Fruit fly (Drosophila melanogaster) whole organism, prepupa: ENCODE results near the gene Cnep1r2.

ENCODE experiments used
- Blimp-1 ChIP-seq: fragments of 200-800 bp; sonication (Bioruptor generic); optimal IDR thresholded peaks from 3 replicates; lab custom pipeline; 2017; ENCODE audit warnings: missing biosample characterization, missing genetic modification characterization, mild to moderate bottlenecking, moderate library complexity, missing genetic modification reagents
- CG10631 ChIP-seq: fragments of 200-800 bp; sonication (Bioruptor generic); optimal IDR thresholded peaks from 2 replicates; lab custom pipeline; 2016; ENCODE audit warnings: missing biosample characterization, missing genetic modification characterization
- CG10669 ChIP-seq: fragments of 200-800 bp; sonication (Bioruptor generic); optimal IDR thresholded peaks from 3 replicates; lab custom pipeline; 2018; ENCODE audit warnings: missing biosample characterization, mild to moderate bottlenecking, missing genetic modification characterization, moderate library complexity
- CG11294 ChIP-seq: fragments of 200-800 bp; sonication (Bioruptor generic); IDR thresholded peaks from 2 replicates; pipeline ENCODE4 v1.3.6; 2022; ENCODE audit warnings: missing biosample characterization, missing genetic modification characterization
- CG11762 ChIP-seq: fragments of 200-800 bp; sonication (Bioruptor generic); optimal IDR thresholded peaks from 3 replicates; lab custom pipeline; 2016; ENCODE audit warnings: missing biosample characterization, missing genetic modification characterization; ENCODE audit not compliant: insufficient read depth
- CG11902 ChIP-seq: fragments of 200-800 bp; sonication (Bioruptor generic); optimal IDR thresholded peaks from 3 replicates; lab custom pipeline; 2016; ENCODE audit warnings: missing biosample characterization, missing genetic modification characterization
- CG15336 ChIP-seq: fragments of 200-800 bp; sonication (Bioruptor generic); IDR thresholded peaks from 2 replicates; pipeline ENCODE4 v1.3.6; 2022; ENCODE audit warnings: missing biosample characterization, missing genetic modification characterization
- CG1621 ChIP-seq: fragments of 200-800 bp; sonication (Bioruptor generic); optimal IDR thresholded peaks from 3 replicates; lab custom pipeline; 2018; ENCODE audit warnings: missing biosample characterization, mild to moderate bottlenecking, missing genetic modification characterization
- CG16779 ChIP-seq: fragments of 200-800 bp; sonication (Bioruptor generic); optimal IDR thresholded peaks from 3 replicates; lab custom pipeline; 2017; ENCODE audit warnings: missing biosample characterization, mild to moderate bottlenecking, missing genetic modification characterization
- CG31627 ChIP-seq: fragments of 200-800 bp; sonication (Bioruptor generic); optimal IDR thresholded peaks from 3 replicates; lab custom pipeline; 2016; ENCODE audit warnings: missing biosample characterization, missing genetic modification characterization
- CG32006 ChIP-seq: fragments of 200-800 bp; sonication (Bioruptor generic); optimal IDR thresholded peaks from 3 replicates; lab custom pipeline; 2017; ENCODE audit warnings: missing biosample characterization, mild to moderate bottlenecking, missing genetic modification characterization
- CG34406 ChIP-seq: fragments of 200-800 bp; sonication (Bioruptor generic); optimal IDR thresholded peaks from 3 replicates; lab custom pipeline; 2016; ENCODE audit warnings: missing biosample characterization, missing genetic modification characterization
- CG3919 ChIP-seq: fragments of 200-800 bp; sonication (Bioruptor generic); optimal IDR thresholded peaks from 3 replicates; lab custom pipeline; 2016; ENCODE audit warnings: missing biosample characterization, missing genetic modification characterization
- CG4318 ChIP-seq: fragments of 200-800 bp; sonication (Bioruptor generic); optimal IDR thresholded peaks from 3 replicates; lab custom pipeline; 2017; ENCODE audit warnings: missing biosample characterization, mild to moderate bottlenecking, missing genetic modification characterization
- CG6163 ChIP-seq: fragments of 200-800 bp; sonication (Bioruptor generic); IDR thresholded peaks from 3 replicates; pipeline ENCODE4 v1.3.6; 2022; ENCODE audit warnings: missing biosample characterization, missing genetic modification characterization
- CG6276 ChIP-seq: fragments of 200-800 bp; sonication (Bioruptor generic); optimal IDR thresholded peaks from 2 replicates; lab custom pipeline; 2017; ENCODE audit warnings: missing biosample characterization, mild to moderate bottlenecking, missing genetic modification characterization
- CG6792 ChIP-seq: fragments of 200-800 bp; sonication (Bioruptor generic); optimal IDR thresholded peaks from 3 replicates; lab custom pipeline; 2016; ENCODE audit warnings: missing biosample characterization, missing genetic modification characterization
- CG6808 ChIP-seq: fragments of 200-800 bp; sonication (Bioruptor generic); optimal IDR thresholded peaks from 3 replicates; lab custom pipeline; 2017; ENCODE audit warnings: missing biosample characterization, missing genetic modification characterization, mild to moderate bottlenecking, moderate library complexity, missing genetic modification reagents
- CG7368 ChIP-seq: fragments of 200-800 bp; sonication (Bioruptor generic); optimal IDR thresholded peaks from 3 replicates; lab custom pipeline; 2016; ENCODE audit warnings: missing biosample characterization, missing genetic modification characterization
- CG8119 ChIP-seq: fragments of 200-800 bp; sonication (Bioruptor generic); IDR thresholded peaks from 3 replicates; pipeline ENCODE4 v1.3.6; 2022; ENCODE audit warnings: missing biosample characterization, missing genetic modification characterization
- CG8319 ChIP-seq: fragments of 200-800 bp; sonication (Bioruptor generic); optimal IDR thresholded peaks from 3 replicates; lab custom pipeline; 2016; ENCODE audit warnings: missing biosample characterization, missing genetic modification characterization
- CG8632 ChIP-seq: fragments of 200-800 bp; sonication (Bioruptor generic); optimal IDR thresholded peaks from 3 replicates; lab custom pipeline; 2016; ENCODE audit warnings: missing biosample characterization, missing genetic modification characterization
- CG9139 ChIP-seq: fragments of 200-800 bp; sonication (Bioruptor generic); optimal IDR thresholded peaks from 3 replicates; lab custom pipeline; 2017; ENCODE audit warnings: missing biosample characterization, mild to moderate bottlenecking, missing genetic modification characterization
- Eip75B ChIP-seq: fragments of 200-800 bp; sonication (Bioruptor generic); optimal IDR thresholded peaks from 3 replicates; lab custom pipeline; 2016; ENCODE audit warnings: missing biosample characterization, missing genetic modification characterization
- Eip78C ChIP-seq: fragments of 200-800 bp; sonication (Bioruptor generic); peaks from one replicate; lab custom pipeline; 2016; ENCODE audit warnings: missing biosample characterization, missing genetic modification characterization
- Eip93F ChIP-seq: fragments of 200-800 bp; sonication (Bioruptor generic); optimal IDR thresholded peaks from 2 replicates; lab custom pipeline; 2016; ENCODE audit warnings: missing biosample characterization, mild to moderate bottlenecking, missing genetic modification characterization
- Ets21C ChIP-seq: fragments of 200-800 bp; sonication (Bioruptor generic); optimal IDR thresholded peaks from 3 replicates; lab custom pipeline; 2016; ENCODE audit warnings: missing biosample characterization, missing genetic modification characterization
- Ets96B ChIP-seq: fragments of 200-800 bp; optimal IDR thresholded peaks from 2 replicates; lab custom pipeline; 2019; ENCODE audit warnings: missing biosample characterization, mild to moderate bottlenecking, missing genetic modification characterization, moderate library complexity
- Gug ChIP-seq: fragments of 200-800 bp; sonication (Bioruptor generic); IDR thresholded peaks from 2 replicates; pipeline ENCODE4 v1.3.6; 2022; ENCODE audit warnings: missing biosample characterization, missing genetic modification characterization
- Hr39 ChIP-seq: fragments of 200-800 bp; sonication (Bioruptor generic); optimal IDR thresholded peaks from 2 replicates; lab custom pipeline; 2016; ENCODE audit warnings: missing biosample characterization, missing genetic modification characterization
- Hr4 ChIP-seq: fragments of 200-800 bp; sonication (Bioruptor generic); optimal IDR thresholded peaks from 3 replicates; lab custom pipeline; 2016; ENCODE audit warnings: missing biosample characterization, missing genetic modification characterization
- Lpt ChIP-seq: fragments of 200-800 bp; sonication (Bioruptor generic); optimal IDR thresholded peaks from 3 replicates; lab custom pipeline; 2016; ENCODE audit warnings: missing biosample characterization, missing genetic modification characterization
- Met ChIP-seq: fragments of 200-800 bp; sonication (Bioruptor generic); optimal IDR thresholded peaks from 3 replicates; lab custom pipeline; 2016; ENCODE audit warnings: missing biosample characterization, missing genetic modification characterization
- Smox ChIP-seq: fragments of 200-800 bp; sonication (Bioruptor generic); optimal IDR thresholded peaks from 3 replicates; lab custom pipeline; 2016; ENCODE audit warnings: missing biosample characterization, missing genetic modification characterization
- Sox102F ChIP-seq: fragments of 200-800 bp; sonication (Bioruptor generic); optimal IDR thresholded peaks from 2 replicates; lab custom pipeline; 2016; ENCODE audit warnings: missing biosample characterization, mild to moderate bottlenecking, missing genetic modification characterization
- Sox15 ChIP-seq: fragments of 200-800 bp; sonication (Bioruptor generic); optimal IDR thresholded peaks from 3 replicates; lab custom pipeline; 2016; ENCODE audit warnings: missing biosample characterization, missing genetic modification characterization
- acj6 ChIP-seq: fragments of 200-800 bp; sonication (Bioruptor generic); optimal IDR thresholded peaks from 3 replicates; lab custom pipeline; 2016; ENCODE audit warnings: missing biosample characterization, missing genetic modification characterization
- cyc ChIP-seq: fragments of 200-800 bp; sonication (Bioruptor generic); optimal IDR thresholded peaks from 3 replicates; lab custom pipeline; 2016; ENCODE audit warnings: missing biosample characterization, missing genetic modification characterization
- dac ChIP-seq: fragments of 200-800 bp; sonication (Bioruptor generic); optimal IDR thresholded peaks from 2 replicates; lab custom pipeline; 2017; ENCODE audit warnings: missing biosample characterization, mild to moderate bottlenecking, missing genetic modification characterization
- eg ChIP-seq: fragments of 200-800 bp; sonication (Bioruptor generic); IDR thresholded peaks from 3 replicates; pipeline ENCODE4 v1.3.6; 2022; ENCODE audit warnings: missing biosample characterization, missing genetic modification characterization
- esn ChIP-seq: fragments of 200-800 bp; sonication (Bioruptor generic); optimal IDR thresholded peaks from 2 replicates; lab custom pipeline; 2016; ENCODE audit warnings: missing biosample characterization, mild to moderate bottlenecking, missing genetic modification characterization, moderate library complexity
- fkh ChIP-seq: fragments of 200-800 bp; sonication (Bioruptor generic); optimal IDR thresholded peaks from 3 replicates; lab custom pipeline; 2017; ENCODE audit warnings: missing biosample characterization, mild to moderate bottlenecking, missing genetic modification characterization, moderate library complexity
- net ChIP-seq: fragments of 200-800 bp; sonication (Bioruptor generic); optimal IDR thresholded peaks from 3 replicates; lab custom pipeline; 2016; ENCODE audit warnings: missing biosample characterization, missing genetic modification characterization
- pdm3 ChIP-seq: fragments of 200-800 bp; sonication (Bioruptor generic); optimal IDR thresholded peaks from 3 replicates; lab custom pipeline; 2016; ENCODE audit warnings: missing biosample characterization, missing genetic modification characterization
- spab ChIP-seq: fragments of 200-800 bp; sonication (Bioruptor generic); optimal IDR thresholded peaks from 2 replicates; lab custom pipeline; 2017; ENCODE audit warnings: missing biosample characterization, mild to moderate bottlenecking, missing genetic modification characterization, missing genetic modification reagents
- ss ChIP-seq, 2 experiments: fragments of 200-800 bp; sonication (Bioruptor generic); optimal IDR thresholded peaks; 2 replicates in 1 of 2; 3 replicates in 1 of 2; lab custom pipeline; 2017 to 2018; ENCODE audit warnings: mild to moderate bottlenecking in 2 of 2, missing biosample characterization in 2 of 2, missing genetic modification characterization in 2 of 2, moderate library complexity in 1 of 2
- svp ChIP-seq: fragments of 200-800 bp; sonication (Bioruptor generic); peaks from one replicate; lab custom pipeline; 2016; ENCODE audit warnings: missing biosample characterization, missing genetic modification characterization
- topi ChIP-seq: fragments of 200-800 bp; sonication (Bioruptor generic); optimal IDR thresholded peaks from 3 replicates; lab custom pipeline; 2016; ENCODE audit warnings: missing biosample characterization, missing genetic modification characterization
- vri ChIP-seq: fragments of 200-800 bp; sonication (Bioruptor generic); optimal IDR thresholded peaks from 3 replicates; lab custom pipeline; 2016; ENCODE audit warnings: missing biosample characterization, mild to moderate bottlenecking, missing genetic modification characterization

Gene Cnep1r2

DNA sequence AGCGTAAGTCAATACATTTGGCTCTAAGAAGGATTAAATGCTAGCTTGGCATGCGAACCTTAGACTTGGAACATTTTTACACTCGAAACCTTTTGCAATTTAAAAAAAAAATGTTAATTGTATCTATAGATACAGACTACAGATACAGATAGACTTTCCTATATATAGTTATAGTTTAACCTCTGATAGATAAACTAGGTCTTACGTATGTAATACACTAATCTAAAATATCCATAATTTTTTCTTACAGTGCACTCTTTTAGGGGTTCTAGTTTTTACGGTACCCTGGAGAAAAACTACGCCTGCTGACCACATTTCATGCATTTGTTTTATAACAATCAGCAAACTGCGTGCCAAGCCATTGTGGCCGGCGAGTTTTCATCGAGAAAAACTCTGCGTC is 9.2 kb downstream of the Cnep1r2 start:
- TF ChIP-seq net (GFP tag; lab: Kevin White, UChicago) (no peak), Eip78C (GFP tag; lab: Kevin White, UChicago) (peak; percentile 27), eg (GFP tag; lab: Robert Waterston, UW) (0 out of 3 replicates have a peak, but pooled peaks have one; percentile 14), Sox15 (GFP tag; lab: Kevin White, UChicago) (no peak), CG8119 (GFP tag; lab: Robert Waterston, UW) (peak; percentile 58; the same call in 2 of the 3 replicates), CG32006 (GFP tag; lab: Kevin White, UChicago) (peak; percentile 14), CG15336 (GFP tag; lab: Robert Waterston, UW) (peak; percentile 54)

DNA sequence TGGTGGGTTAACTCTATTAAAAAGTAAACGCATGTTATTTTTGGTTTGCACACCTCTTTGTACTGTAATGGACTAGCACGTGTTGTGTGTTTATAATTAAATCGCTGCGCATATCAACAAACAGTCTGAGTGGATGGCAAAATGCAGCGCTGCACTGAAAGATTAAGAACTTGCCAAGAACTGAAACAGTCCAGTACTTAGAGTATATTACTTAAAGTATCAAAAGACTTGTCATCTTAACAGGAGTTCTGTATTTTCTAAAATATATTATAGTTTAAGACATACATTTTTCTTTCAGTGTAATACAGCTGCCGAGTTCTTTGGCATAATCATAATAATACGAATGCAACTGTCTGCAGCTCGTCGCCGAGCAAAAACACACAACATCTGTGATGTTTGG is 10.5 kb downstream of the Cnep1r2 start:
- no peak for TF ChIP-seq Eip93F
- TF ChIP-seq CG10631 (GFP tag; lab: Kevin White, UChicago): peak; percentile 9
- TF ChIP-seq ss (GFP tag; optimal IDR thresholded peaks at IDR 0.05; lab: Kevin White, UChicago): peak in 1 of 2 experiments; percentile 11
- TF ChIP-seq esn (GFP tag; lab: Kevin White, UChicago): no peak
- TF ChIP-seq dac: no peak
- TF ChIP-seq CG34406 (GFP tag; lab: Kevin White, UChicago): no peak
- peak; percentile 32 for TF ChIP-seq topi (GFP tag; lab: Kevin White, UChicago)
- no peak for TF ChIP-seq vri (GFP tag; lab: Kevin White, UChicago)
- peak; percentile 47 for TF ChIP-seq Hr4 (GFP tag; lab: Kevin White, UChicago)
- no peak for TF ChIP-seq fkh (GFP tag; lab: Kevin White, UChicago)
- peak; percentile 44 for TF ChIP-seq acj6 (GFP tag; lab: Kevin White, UChicago)
- TF ChIP-seq Blimp-1: no peak
- no peak for TF ChIP-seq CG11762 (GFP tag; lab: Kevin White, UChicago)
- TF ChIP-seq Smox: no peak
- TF ChIP-seq Sox102F (GFP tag; lab: Kevin White, UChicago): no peak
- TF ChIP-seq spab (GFP tag; lab: Kevin White, UChicago): no peak
- TF ChIP-seq CG15336 (GFP tag; lab: Robert Waterston, UW): peak; percentile 69
- 0 out of 2 replicates have a peak, but pooled peaks have one; percentile 15 for TF ChIP-seq CG11294 (GFP tag; lab: Robert Waterston, UW)
- TF ChIP-seq CG11902 (GFP tag; lab: Kevin White, UChicago): no peak
- TF ChIP-seq CG9139 (GFP tag; lab: Kevin White, UChicago): no peak
- no peak for TF ChIP-seq Ets21C
- peak; percentile 0 for TF ChIP-seq CG1621
- no peak for TF ChIP-seq Ets96B
- TF ChIP-seq Lpt (GFP tag; lab: Kevin White, UChicago): no peak
- TF ChIP-seq Eip75B (GFP tag; lab: Kevin White, UChicago): peak; percentile 41
- TF ChIP-seq CG16779: no peak
- peak; percentile 7 for TF ChIP-seq CG8632
- TF ChIP-seq CG6792 (GFP tag; lab: Kevin White, UChicago): peak; percentile 5
- TF ChIP-seq Sox15 (GFP tag; lab: Kevin White, UChicago): no peak
- peak; percentile 35 for TF ChIP-seq pdm3 (GFP tag; lab: Kevin White, UChicago)
- peak; percentile 22 for TF ChIP-seq Hr39 (GFP tag; lab: Kevin White, UChicago)
- TF ChIP-seq CG6163 (GFP tag; lab: Robert Waterston, UW): peak; percentile 71; the same call in 2 of the 3 replicates
- no peak for TF ChIP-seq CG8319 (GFP tag; lab: Kevin White, UChicago)
- peak; percentile 69 for TF ChIP-seq CG8119 (GFP tag; lab: Robert Waterston, UW)
- TF ChIP-seq Met (GFP tag; lab: Kevin White, UChicago): peak; percentile 9
- TF ChIP-seq eg (GFP tag; lab: Robert Waterston, UW): peak; percentile 67
- TF ChIP-seq CG32006 (GFP tag; lab: Kevin White, UChicago): peak; percentile 50
- TF ChIP-seq cyc (GFP tag; lab: Kevin White, UChicago): no peak
- no peak for TF ChIP-seq CG3919 (GFP tag; lab: Kevin White, UChicago)
- no peak for TF ChIP-seq CG7368
- no peak for TF ChIP-seq CG4318
- TF ChIP-seq Gug (GFP tag; lab: Robert Waterston, UW): peak; percentile 57
- no peak for TF ChIP-seq svp (GFP tag; lab: Kevin White, UChicago)
- TF ChIP-seq CG31627 (GFP tag; lab: Kevin White, UChicago): peak; percentile 6
- peak; percentile 82 for TF ChIP-seq Eip78C (GFP tag; lab: Kevin White, UChicago)
- no peak for TF ChIP-seq CG6808
- peak; percentile 22 for TF ChIP-seq CG10669
- TF ChIP-seq CG6276 (GFP tag; lab: Kevin White, UChicago): peak; percentile 12
